Fruit fly (Drosophila melanogaster) whole organism, wandering third instar larva: ENCODE data around the gene CG14982.

Experiments
- CG9705 ChIP-seq: fragments of 200-800 bp; sonication (Bioruptor generic); optimal IDR thresholded peaks from 2 replicates; lab custom pipeline; 2018; ENCODE audit warnings: missing biosample characterization, mild to moderate bottlenecking, missing genetic modification characterization
- CrebA ChIP-seq: fragments of 200-800 bp; sonication (Bioruptor generic); optimal IDR thresholded peaks from 2 replicates; lab custom pipeline; 2016; ENCODE audit warnings: missing biosample characterization, mild to moderate bottlenecking, missing genetic modification characterization, borderline replicate concordance
- Dfd ChIP-seq: fragments of >200 bp; optimal IDR thresholded peaks from 2 replicates; lab custom pipeline; 2017; ENCODE audit warnings: missing biosample characterization, missing genetic modification characterization
- Dif ChIP-seq: fragments of 200-275, 200-300 bp; sonication (Bioruptor generic); optimal IDR thresholded peaks from 2 replicates; lab custom pipeline; 2018; ENCODE audit warnings: missing biosample characterization, missing genetic modification characterization; ENCODE audit not compliant: partially characterized antibody
- HLH106 ChIP-seq: fragments of 200-800 bp; optimal IDR thresholded peaks from 3 replicates; lab custom pipeline; 2019; ENCODE audit warnings: missing biosample characterization, mild to moderate bottlenecking, missing genetic modification characterization, moderate library complexity
- Hnf4 ChIP-seq: fragments of 200-800 bp; sonication (Bioruptor generic); optimal IDR thresholded peaks from 2 replicates; lab custom pipeline; 2016; ENCODE audit warnings: missing biosample characterization, mild to moderate bottlenecking, missing genetic modification characterization
- Hr83 ChIP-seq: fragments of 200-300 bp; sonication (Bioruptor generic); optimal IDR thresholded peaks from 2 replicates; lab custom pipeline; 2016; ENCODE audit warnings: missing biosample characterization, mild to moderate bottlenecking, missing genetic modification characterization, moderate library complexity; ENCODE audit not compliant: poor library complexity, severe bottlenecking
- Jra ChIP-seq: sonication (Bioruptor generic); optimal IDR thresholded peaks from 2 replicates; lab custom pipeline; 2016; ENCODE audit warnings: missing biosample characterization, missing genetic modification characterization
- Mio ChIP-seq: sonication (Bioruptor generic); optimal IDR thresholded peaks from 2 replicates; lab custom pipeline; 2016; ENCODE audit warnings: missing biosample characterization, missing genetic modification characterization
- Myc ChIP-seq: fragments of >200 bp; optimal IDR thresholded peaks from 2 replicates; lab custom pipeline; 2017
- N ChIP-seq: fragments of >200 bp; optimal IDR thresholded peaks from 2 replicates; lab custom pipeline; 2018; ENCODE audit warnings: missing biosample characterization, missing external identifiers, missing genetic modification characterization
- OdsH ChIP-seq: fragments of 200-800 bp; sonication (Bioruptor generic); optimal IDR thresholded peaks from 2 replicates; lab custom pipeline; 2016; ENCODE audit warnings: missing biosample characterization, mild to moderate bottlenecking, missing genetic modification characterization
- Rel ChIP-seq, 2 experiments: fragments of 200-800 bp; sonication (Bioruptor generic) in 1 of 2; optimal IDR thresholded peaks; 2 replicates in 1 of 2; 3 replicates in 1 of 2; lab custom pipeline; 2016 to 2019; ENCODE audit warnings: mild to moderate bottlenecking in 2 of 2, missing biosample characterization in 2 of 2, missing genetic modification characterization in 2 of 2, moderate library complexity in 1 of 2
- Vsx2 ChIP-seq: fragments of 200-300, 225-300 bp; sonication (Bioruptor generic); optimal IDR thresholded peaks from 2 replicates; lab custom pipeline; 2018; ENCODE audit warnings: missing biosample characterization, missing genetic modification characterization; ENCODE audit not compliant: partially characterized antibody
- brk ChIP-seq: fragments of 200-800 bp; sonication (Bioruptor generic); optimal IDR thresholded peaks from 2 replicates; lab custom pipeline; 2016; ENCODE audit warnings: missing biosample characterization, mild to moderate bottlenecking, missing genetic modification characterization
- dl ChIP-seq, 2 experiments: fragments of 175-275, 200-275 bp in 1 of 2; fragments of 200-275 bp in 1 of 2; sonication (Bioruptor generic); optimal IDR thresholded peaks; lab custom pipeline; 2018; ENCODE audit warnings: mild to moderate bottlenecking in 2 of 2, missing biosample characterization in 2 of 2, missing genetic modification characterization in 2 of 2, moderate library complexity in 2 of 2; ENCODE audit not compliant: partially characterized antibody in 2 of 2, insufficient read depth in 1 of 2
- dmrt93B ChIP-seq: fragments of 200-800 bp; sonication (Bioruptor generic); optimal IDR thresholded peaks from 2 replicates; lab custom pipeline; 2018; ENCODE audit warnings: missing biosample characterization, mild to moderate bottlenecking, missing genetic modification characterization
- ey ChIP-seq: fragments of 200-800 bp; sonication (Bioruptor generic); optimal IDR thresholded peaks from 2 replicates; lab custom pipeline; 2016; ENCODE audit warnings: missing biosample characterization, missing genetic modification characterization
- h ChIP-seq: fragments of 200-800 bp; sonication (Bioruptor generic); optimal IDR thresholded peaks from 3 replicates; lab custom pipeline; 2016; ENCODE audit warnings: missing biosample characterization, mild to moderate bottlenecking, missing genetic modification characterization
- jim ChIP-seq: fragments of 175-275, 200-325 bp; sonication (Bioruptor generic); optimal IDR thresholded peaks from 2 replicates; lab custom pipeline; 2016; ENCODE audit warnings: missing biosample characterization, mild to moderate bottlenecking, missing genetic modification characterization
- lola ChIP-seq: fragments of >200 bp; optimal IDR thresholded peaks from 2 replicates; lab custom pipeline; 2017; ENCODE audit warnings: missing biosample characterization, missing genetic modification characterization
- pan ChIP-seq: fragments of >200 bp; optimal IDR thresholded peaks from 2 replicates; lab custom pipeline; 2017
- psq ChIP-seq: fragments of 200-800 bp; sonication (Bioruptor generic); optimal IDR thresholded peaks from 3 replicates; lab custom pipeline; 2017; ENCODE audit warnings: missing biosample characterization, mild to moderate bottlenecking, missing genetic modification characterization, moderate library complexity
- rgr ChIP-seq: fragments of 200-800 bp; sonication (Bioruptor generic); optimal IDR thresholded peaks from 3 replicates; lab custom pipeline; 2016; ENCODE audit warnings: missing biosample characterization, mild to moderate bottlenecking, missing genetic modification characterization
- sage ChIP-seq: fragments of 200-800 bp; sonication (Bioruptor generic); optimal IDR thresholded peaks from 2 replicates; lab custom pipeline; 2016; ENCODE audit warnings: missing biosample characterization, mild to moderate bottlenecking, missing genetic modification characterization
- tai ChIP-seq: sonication (Bioruptor generic); optimal IDR thresholded peaks from 2 replicates; lab custom pipeline; 2016; ENCODE audit warnings: missing biosample characterization, missing genetic modification characterization
- usp ChIP-seq: fragments of >200 bp; optimal IDR thresholded peaks from 2 replicates; lab custom pipeline; 2017; ENCODE audit warnings: missing biosample characterization, missing genetic modification characterization

Gene CG14982

DNA sequence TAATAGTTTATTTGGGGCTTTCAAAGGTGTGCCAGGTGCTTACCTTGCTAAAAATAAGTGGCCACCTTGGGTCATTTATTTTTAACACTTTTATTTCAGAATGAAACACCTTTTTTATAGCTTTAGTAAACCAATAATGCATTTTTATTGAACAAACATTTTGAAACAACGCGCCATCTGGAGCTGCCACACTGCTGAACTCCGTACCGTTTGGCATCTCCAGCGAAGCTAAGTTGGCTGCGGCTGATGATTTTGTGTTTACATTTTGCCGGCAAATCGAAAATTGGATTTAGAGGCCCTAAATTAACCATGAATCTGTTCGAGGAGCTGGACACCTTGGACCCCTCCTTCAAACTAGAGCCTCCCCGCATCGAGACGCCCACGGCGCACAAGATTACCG is 37.4 kb upstream of the CG14982 start, which contains the start of gene ida:
Gene ida (plus strand): TSS at position 234 of the 400 bp plus-strand sequence.
- no peak for TF ChIP-seq Rel (GFP tag; optimal IDR thresholded peaks at IDR 0.05; lab: Kevin White, UChicago)
- TF ChIP-seq Rel (tag; optimal IDR thresholded peaks at IDR 0.05; lab: Kevin White, UChicago): peak; percentile 40
- TF ChIP-seq Hnf4 (GFP tag; lab: Kevin White, UChicago): peak; percentile 76
- no peak for TF ChIP-seq pan (lab: Kevin White, UChicago)
- TF ChIP-seq, all 38 proteins: peak for 2

DNA sequence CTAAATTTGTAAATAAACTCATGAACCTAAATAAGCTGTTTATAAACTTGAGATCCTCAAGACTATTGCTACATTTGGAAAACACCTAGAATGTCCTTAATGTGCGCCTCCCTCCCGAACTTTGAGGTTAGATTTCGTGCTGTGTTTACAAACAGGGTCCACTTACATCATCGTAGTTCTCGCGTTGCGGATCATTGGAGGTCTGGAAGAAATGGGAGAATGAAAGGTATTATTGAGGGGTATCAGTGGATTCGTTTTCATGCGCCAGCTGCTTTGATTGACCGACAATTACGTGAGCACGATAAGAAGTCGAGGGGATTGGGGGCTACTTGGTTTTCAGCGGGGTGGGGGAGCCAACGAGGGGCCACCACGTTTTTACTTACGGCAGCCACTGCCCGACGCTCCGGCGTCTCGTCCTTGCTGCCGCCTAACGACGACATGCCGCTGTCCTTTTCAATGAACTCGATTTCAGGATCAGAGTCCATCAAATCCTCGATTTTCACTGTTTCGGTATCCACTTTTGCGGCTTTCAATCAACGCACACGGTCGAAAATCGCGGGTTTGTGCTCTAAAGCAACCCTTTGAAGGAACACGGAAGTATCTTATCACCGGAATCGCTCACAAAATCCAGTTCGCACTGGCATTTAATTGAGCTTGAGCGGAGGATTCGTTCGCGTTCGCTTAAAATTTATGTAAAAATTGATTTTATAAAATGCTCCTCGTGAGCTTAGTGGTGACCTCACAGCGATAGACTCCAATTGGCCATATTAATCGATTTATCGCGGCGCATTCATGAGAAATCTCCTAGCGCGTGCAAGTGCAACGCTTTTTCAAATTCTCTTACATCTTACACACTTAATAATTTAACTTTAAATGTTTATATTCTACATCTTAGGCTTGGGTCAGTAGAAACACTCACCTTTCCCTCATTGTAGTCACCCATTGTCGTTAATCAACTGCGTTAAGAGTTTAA is 33.4 kb upstream of the CG14982 start:
- peak; percentile 7 for TF ChIP-seq Hr83 (GFP tag; lab: Kevin White, UChicago)
- peak; percentile 73 for TF ChIP-seq sage (GFP tag; lab: Kevin White, UChicago)
- no peak for TF ChIP-seq jim (GFP tag; lab: Kevin White, UChicago)
- no peak for TF ChIP-seq Hnf4 (GFP tag; lab: Kevin White, UChicago)
- TF ChIP-seq tai: no peak
- TF ChIP-seq, all 38 proteins: peak for 2

DNA sequence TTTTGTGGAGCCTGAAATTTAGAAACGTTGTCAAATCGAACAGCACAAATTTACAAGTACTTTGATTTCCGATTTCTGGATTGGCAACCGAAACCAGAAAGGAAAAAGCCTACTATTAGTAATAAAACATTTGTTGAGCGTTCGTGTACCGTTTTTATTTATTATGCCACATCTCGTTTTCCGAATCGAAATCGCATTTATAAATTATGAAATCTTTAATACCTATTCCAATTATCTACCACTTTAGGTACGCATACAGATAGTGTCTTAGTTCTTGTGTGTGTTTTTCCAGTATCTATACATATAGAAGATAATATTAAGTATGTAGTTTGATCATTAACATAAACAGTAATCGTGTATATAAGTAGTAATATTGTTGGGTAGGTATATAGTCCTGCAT is 32.7 kb upstream of the CG14982 start, which contains the start of gene mge:
Gene mge (minus strand): TSS at position 101 of the 400 bp plus-strand sequence.
- TF ChIP-seq OdsH (GFP tag; lab: Kevin White, UChicago): no peak
- no peak for TF ChIP-seq HLH106
- TF ChIP-seq Mio (GFP tag; lab: Kevin White, UChicago): no peak
- no peak for TF ChIP-seq CG9705 (GFP tag; lab: Kevin White, UChicago)
- TF ChIP-seq pan (lab: Kevin White, UChicago): no peak
- no peak for TF ChIP-seq Myc (lab: Kevin White, UChicago)
- no peak for TF ChIP-seq psq (GFP tag; lab: Kevin White, UChicago)
- TF ChIP-seq brk (GFP tag; lab: Kevin White, UChicago): no peak
- TF ChIP-seq lola: no peak
- TF ChIP-seq Dif (GFP tag; lab: Kevin White, UChicago): no peak
- TF ChIP-seq Dfd (GFP tag; lab: Kevin White, UChicago): no peak
- TF ChIP-seq usp: no peak
- TF ChIP-seq ey (GFP tag; lab: Kevin White, UChicago): no peak
- TF ChIP-seq dl (GFP tag; optimal IDR thresholded peaks at IDR 0.05; lab: Kevin White, UChicago; ENCODE audit: insufficient read depth in 1 of 2, partially characterized antibody in 2 of 2): no peak
- TF ChIP-seq Hr83 (GFP tag; lab: Kevin White, UChicago): no peak

DNA sequence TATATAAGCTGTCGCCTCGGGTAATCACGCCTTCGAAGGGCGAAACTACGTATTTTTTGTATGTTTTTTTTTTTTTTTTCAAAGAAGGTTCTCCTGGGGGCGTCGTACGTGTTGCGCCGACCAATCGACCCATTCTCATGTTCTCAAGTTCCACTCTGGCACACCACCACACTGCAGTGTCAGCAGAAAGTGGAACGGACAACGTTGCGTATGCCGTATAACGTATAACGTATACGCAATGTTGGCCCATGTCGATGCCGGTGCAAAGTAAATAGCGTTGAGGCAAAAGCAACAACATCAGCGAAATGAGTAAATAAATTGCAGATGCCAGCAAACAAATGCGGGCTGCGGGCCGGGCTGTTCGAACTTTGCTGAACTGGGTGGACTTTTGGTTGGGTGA is 30.4 kb upstream of the CG14982 start:
- TF ChIP-seq dmrt93B (GFP tag; lab: Kevin White, UChicago): no peak
- no peak for TF ChIP-seq tai
- no peak for TF ChIP-seq sage (GFP tag; lab: Kevin White, UChicago)
- no peak for TF ChIP-seq ey (GFP tag; lab: Kevin White, UChicago)
- no peak for TF ChIP-seq N (GFP tag; lab: Kevin White, UChicago)
- no peak for TF ChIP-seq psq (GFP tag; lab: Kevin White, UChicago)
- TF ChIP-seq Dif (GFP tag; lab: Kevin White, UChicago): no peak
- TF ChIP-seq Jra (GFP tag; lab: Kevin White, UChicago): no peak
- TF ChIP-seq Vsx2 (GFP tag; lab: Kevin White, UChicago): no peak

DNA sequence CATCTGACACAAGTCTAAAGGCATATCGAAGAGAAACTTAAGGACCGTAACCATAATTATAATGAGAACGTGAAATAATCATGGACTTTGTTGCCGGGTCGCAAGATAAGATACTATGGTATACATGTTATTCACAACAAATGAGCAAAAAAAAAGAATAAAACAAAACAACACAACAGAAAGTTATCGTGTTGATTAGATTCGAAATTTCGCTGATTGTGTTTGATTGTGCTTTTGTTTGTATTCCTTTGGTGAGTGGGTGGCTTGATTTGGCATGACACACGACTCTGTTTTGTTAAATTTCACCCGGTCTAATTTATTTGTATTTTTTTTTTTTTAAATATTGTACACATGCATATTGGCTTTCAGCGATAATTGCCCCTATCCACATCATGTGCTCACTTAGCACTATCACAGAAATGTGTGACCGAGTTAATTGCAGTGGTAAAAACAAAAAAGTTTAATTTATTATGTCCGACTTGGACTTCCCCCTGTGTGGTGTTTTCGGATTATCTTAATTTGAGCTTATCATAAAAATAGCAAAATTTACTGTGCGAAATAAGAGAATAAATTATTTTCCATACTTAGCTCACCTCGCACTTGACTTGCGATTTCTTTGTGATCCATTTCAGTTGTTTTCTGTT is 18.8 kb upstream of the CG14982 start:
- TF ChIP-seq h (GFP tag; lab: Kevin White, UChicago) (peak; percentile 39), CrebA (peak; percentile 38), Rel (GFP tag; optimal IDR thresholded peaks at IDR 0.05; lab: Kevin White, UChicago) (no peak), Rel (tag; optimal IDR thresholded peaks at IDR 0.05; lab: Kevin White, UChicago) (peak; percentile 93), rgr (GFP tag; lab: Kevin White, UChicago) (no peak)
